Fruit fly (Drosophila melanogaster) whole organism, embryonic: ENCODE results near the gene CG7627.
A peak's percentile ranks its signal among the peaks of the same experiment; 100 is the strongest.

Experiments used
- Asciz ChIP-seq: fragments of 200-800 bp; sonication (Bioruptor generic); optimal IDR thresholded peaks from 2 replicates; lab custom pipeline; 2017; ENCODE audit warnings: missing biosample characterization, mild to moderate bottlenecking, missing genetic modification characterization, missing genetic modification reagents
- CG10431 ChIP-seq: fragments of 200-800 bp; sonication (Bioruptor generic); optimal IDR thresholded peaks from 3 replicates; lab custom pipeline; 2018; ENCODE audit warnings: missing biosample characterization, mild to moderate bottlenecking, missing genetic modification characterization
- CG10543 ChIP-seq: fragments of 200-800 bp; sonication (Bioruptor generic); optimal IDR thresholded peaks from 3 replicates; lab custom pipeline; 2017; ENCODE audit warnings: missing biosample characterization, mild to moderate bottlenecking, missing genetic modification characterization, moderate library complexity
- CG10959 ChIP-seq: fragments of 200-800 bp; sonication (Bioruptor generic); IDR thresholded peaks from 2 replicates; pipeline ENCODE4 v1.3.6; 2022; ENCODE audit warnings: missing biosample characterization, missing genetic modification characterization
- CG12236 ChIP-seq: fragments of 200-800 bp; sonication (Bioruptor generic); optimal IDR thresholded peaks from 2 replicates; lab custom pipeline; 2016; ENCODE audit warnings: missing biosample characterization, missing genetic modification characterization
- CG12391 ChIP-seq: fragments of 200-800 bp; sonication (Bioruptor generic); optimal IDR thresholded peaks from 3 replicates; lab custom pipeline; 2018; ENCODE audit warnings: missing biosample characterization, mild to moderate bottlenecking, missing genetic modification characterization, moderate library complexity
- CG13287 ChIP-seq: fragments of 200-800 bp; sonication (Bioruptor generic); IDR thresholded peaks from 2 replicates; pipeline ENCODE4 v1.3.6; 2022; ENCODE audit warnings: missing biosample characterization, missing genetic modification characterization; ENCODE audit not compliant: partially characterized antibody
- CG13624 ChIP-seq: fragments of 200-800 bp; sonication (Bioruptor generic); optimal IDR thresholded peaks from 2 replicates; lab custom pipeline; 2016; ENCODE audit warnings: missing biosample characterization, missing genetic modification characterization
- CG15514 ChIP-seq: fragments of 200-800 bp; sonication (Bioruptor generic); optimal IDR thresholded peaks from 3 replicates; lab custom pipeline; 2017; ENCODE audit warnings: missing biosample characterization, missing genetic modification characterization, mild to moderate bottlenecking, moderate library complexity, missing genetic modification reagents
- CG17359 ChIP-seq: fragments of 200-800 bp; sonication (Bioruptor generic); optimal IDR thresholded peaks from 3 replicates; lab custom pipeline; 2018; ENCODE audit warnings: missing biosample characterization, mild to moderate bottlenecking, missing genetic modification characterization, moderate library complexity
- CG17385 ChIP-seq: fragments of 200-800 bp; sonication (Bioruptor generic); optimal IDR thresholded peaks from 3 replicates; lab custom pipeline; 2018; ENCODE audit warnings: missing biosample characterization, mild to moderate bottlenecking, missing genetic modification characterization
- CG18764 ChIP-seq: fragments of 200-800 bp; sonication (Bioruptor generic); optimal IDR thresholded peaks from 3 replicates; lab custom pipeline; 2016; ENCODE audit warnings: missing biosample characterization, missing genetic modification characterization
- CG31365 ChIP-seq: fragments of 200-800 bp; sonication (Bioruptor generic); optimal IDR thresholded peaks from 2 replicates; lab custom pipeline; 2018; ENCODE audit warnings: missing biosample characterization, mild to moderate bottlenecking, missing genetic modification characterization
- CG4360 ChIP-seq: fragments of 200-800 bp; sonication (Bioruptor generic); IDR thresholded peaks from 2 replicates; pipeline ENCODE4 v1.3.6; 2022; ENCODE audit warnings: missing biosample characterization, missing genetic modification characterization
- CG6272 ChIP-seq: fragments of 200-800 bp; sonication (Bioruptor generic); IDR thresholded peaks from 2 replicates; pipeline ENCODE4 v1.3.6; 2022; ENCODE audit warnings: missing biosample characterization, missing genetic modification characterization
- CG7357 ChIP-seq: fragments of 200-800 bp; sonication (Bioruptor generic); IDR thresholded peaks from 3 replicates; pipeline ENCODE4 v1.3.6; 2022; ENCODE audit warnings: missing biosample characterization, missing genetic modification characterization
- CG7963 ChIP-seq: fragments of 200-800 bp; sonication (Bioruptor generic); IDR thresholded peaks from 3 replicates; pipeline ENCODE4 v1.3.6; 2022; ENCODE audit warnings: missing biosample characterization, missing genetic modification characterization; ENCODE audit not compliant: partially characterized antibody
- CoRest ChIP-seq: fragments of 200-800 bp; sonication (Bioruptor generic); optimal IDR thresholded peaks from 3 replicates; lab custom pipeline; 2018; ENCODE audit warnings: missing biosample characterization, mild to moderate bottlenecking, missing genetic modification characterization, moderate library complexity
- Dfd ChIP-seq, 2 experiments: fragments of >200 bp; optimal IDR thresholded peaks; 2 replicates each; lab custom pipeline; 2017; ENCODE audit warnings: missing biosample characterization in 2 of 2, missing genetic modification characterization in 2 of 2
- E2f1 ChIP-seq: fragments of 200-800 bp; sonication (Bioruptor generic); IDR thresholded peaks from 2 replicates; pipeline ENCODE4 v1.3.6; 2022; ENCODE audit warnings: missing biosample characterization, missing genetic modification characterization
- Gsc ChIP-seq: fragments of 200-800 bp; sonication (Bioruptor generic); IDR thresholded peaks from 2 replicates; pipeline ENCODE4 v1.3.6; 2022; ENCODE audit warnings: missing biosample characterization, missing genetic modification characterization
- HLH3B ChIP-seq: fragments of 200-800 bp; sonication (Bioruptor generic); IDR thresholded peaks from 2 replicates; pipeline ENCODE4 v1.3.6; 2022; ENCODE audit warnings: missing biosample characterization, missing genetic modification characterization
- MBD-R2 ChIP-seq: fragments of 200-800 bp; sonication (Bioruptor generic); IDR thresholded peaks from 2 replicates; pipeline ENCODE4 v1.3.6; 2022; ENCODE audit warnings: missing biosample characterization, missing genetic modification characterization
- Med ChIP-seq: fragments of 200-800 bp; sonication (Bioruptor generic); peaks from one replicate; lab custom pipeline; 2016; ENCODE audit warnings: missing biosample characterization, missing genetic modification characterization, mild to moderate bottlenecking, inconsistent platforms, moderate library complexity
- Spps ChIP-seq: fragments of 200-800 bp; sonication (Bioruptor generic); optimal IDR thresholded peaks from 2 replicates; lab custom pipeline; 2018; ENCODE audit warnings: missing biosample characterization, mild to moderate bottlenecking, missing genetic modification characterization
- Sry-δ ChIP-seq: fragments of 200-800 bp; sonication (Bioruptor generic); optimal IDR thresholded peaks from 2 replicates; lab custom pipeline; 2016; ENCODE audit warnings: missing biosample characterization, missing genetic modification characterization
- Tbp ChIP-seq: fragments of >200 bp; optimal IDR thresholded peaks from 2 replicates; lab custom pipeline; 2018; ENCODE audit warnings: missing biosample characterization, missing genetic modification characterization
- Vsx1 ChIP-seq: fragments of 200-800 bp; sonication (Bioruptor generic); optimal IDR thresholded peaks from 2 replicates; lab custom pipeline; 2017; ENCODE audit warnings: missing biosample characterization, mild to moderate bottlenecking, missing genetic modification characterization, missing genetic modification reagents
- Xrp1 ChIP-seq: fragments of 200-800 bp; sonication (Bioruptor generic); IDR thresholded peaks from 2 replicates; pipeline ENCODE4 v1.3.6; 2022; ENCODE audit warnings: missing biosample characterization, missing genetic modification characterization
- amos ChIP-seq: fragments of 200-800 bp; sonication (Bioruptor generic); IDR thresholded peaks from 2 replicates; pipeline ENCODE4 v1.3.6; 2022; ENCODE audit warnings: missing biosample characterization, missing genetic modification characterization; ENCODE audit not compliant: partially characterized antibody
- bbx ChIP-seq: fragments of 200-800 bp; sonication (Bioruptor generic); IDR thresholded peaks from 2 replicates; pipeline ENCODE4 v1.3.6; 2022; ENCODE audit warnings: missing biosample characterization, missing genetic modification characterization; ENCODE audit not compliant: partially characterized antibody
- bigmax ChIP-seq: fragments of 200-800 bp; sonication (Bioruptor generic); optimal IDR thresholded peaks from 2 replicates; lab custom pipeline; 2018; ENCODE audit warnings: missing biosample characterization, mild to moderate bottlenecking, missing genetic modification characterization
- crol ChIP-seq: fragments of 200-800 bp; sonication (Bioruptor generic); IDR thresholded peaks from 2 replicates; pipeline ENCODE4 v1.3.6; 2022; ENCODE audit warnings: missing biosample characterization, missing genetic modification characterization
- danr ChIP-seq: fragments of 200-800 bp; sonication (Bioruptor generic); IDR thresholded peaks from 2 replicates; pipeline ENCODE4 v1.3.6; 2022; ENCODE audit warnings: missing biosample characterization, missing genetic modification characterization
- dm ChIP-seq: fragments of 200-800 bp; sonication (Bioruptor generic); optimal IDR thresholded peaks from 3 replicates; lab custom pipeline; 2016; ENCODE audit warnings: missing biosample characterization, missing genetic modification characterization
- eyg ChIP-seq: fragments of 200-800 bp; sonication (Bioruptor generic); optimal IDR thresholded peaks from 3 replicates; lab custom pipeline; 2016; ENCODE audit warnings: missing biosample characterization, missing genetic modification characterization
- fd3F ChIP-seq: fragments of 200-800 bp; sonication (Bioruptor generic); optimal IDR thresholded peaks from 2 replicates; lab custom pipeline; 2018; ENCODE audit warnings: missing biosample characterization, mild to moderate bottlenecking, missing genetic modification characterization, moderate library complexity
- gcm ChIP-seq: fragments of 200-800 bp; sonication (Bioruptor generic); optimal IDR thresholded peaks from 2 replicates; lab custom pipeline; 2019; ENCODE audit warnings: missing biosample characterization, mild to moderate bottlenecking, missing genetic modification characterization, moderate library complexity
- grau ChIP-seq: fragments of 200-800 bp; optimal IDR thresholded peaks from 3 replicates; lab custom pipeline; 2019; ENCODE audit warnings: missing biosample characterization, mild to moderate bottlenecking, missing genetic modification characterization, moderate library complexity
- jigr1 ChIP-seq: fragments of 200-800 bp; sonication (Bioruptor generic); IDR thresholded peaks from 3 replicates; pipeline ENCODE4 v1.3.6; 2022; ENCODE audit warnings: missing biosample characterization, missing genetic modification characterization
- ken ChIP-seq: fragments of 200-800 bp; sonication (Bioruptor generic); IDR thresholded peaks from 3 replicates; pipeline ENCODE4 v1.3.6; 2022; ENCODE audit warnings: missing biosample characterization, missing genetic modification characterization
- kni ChIP-seq: fragments of 200-800 bp; sonication (Bioruptor generic); optimal IDR thresholded peaks from 3 replicates; lab custom pipeline; 2017; ENCODE audit warnings: mild to moderate bottlenecking, missing biosample characterization, missing genetic modification reagents, missing genetic modification characterization
- phol ChIP-seq: fragments of 200-800 bp; sonication (Bioruptor generic); optimal IDR thresholded peaks from 3 replicates; lab custom pipeline; 2018; ENCODE audit warnings: missing biosample characterization, mild to moderate bottlenecking, missing genetic modification characterization, moderate library complexity
- repo ChIP-seq: fragments of 200-800 bp; sonication (Bioruptor generic); optimal IDR thresholded peaks from 2 replicates; lab custom pipeline; 2016; ENCODE audit warnings: missing biosample characterization, missing genetic modification characterization
- scrt ChIP-seq: fragments of 200-800 bp; sonication (Bioruptor generic); optimal IDR thresholded peaks from 2 replicates; lab custom pipeline; 2018; ENCODE audit warnings: missing biosample characterization, mild to moderate bottlenecking, missing genetic modification characterization, moderate library complexity
- ssp ChIP-seq: fragments of 200-800 bp; sonication (Bioruptor generic); IDR thresholded peaks from 2 replicates; pipeline ENCODE4 v1.3.6; 2022; ENCODE audit warnings: missing biosample characterization, missing genetic modification characterization
- stc ChIP-seq: fragments of 200-800 bp; sonication (Bioruptor generic); IDR thresholded peaks from 2 replicates; pipeline ENCODE4 v1.3.6; 2022; ENCODE audit warnings: missing biosample characterization, missing genetic modification characterization
- tgo ChIP-seq: fragments of 200-800 bp; sonication (Bioruptor generic); IDR thresholded peaks from 3 replicates; pipeline ENCODE4 v1.3.6; 2022; ENCODE audit warnings: missing biosample characterization, missing genetic modification characterization
- wek ChIP-seq: fragments of 200-800 bp; sonication (Bioruptor generic); optimal IDR thresholded peaks from 3 replicates; lab custom pipeline; 2018; ENCODE audit warnings: missing biosample characterization, mild to moderate bottlenecking, missing genetic modification characterization, moderate library complexity

The CG7627 gene

dm6 chr2L:8319858-8320525, 42.3 kb downstream of the CG7627 start, which contains the start of the genes mtsh and strat (continued):
- peak; percentile 73 for TF ChIP-seq CG13624 (GFP tag; lab: Kevin White, UChicago)
- peak; percentile 40 for TF ChIP-seq gcm (GFP tag; lab: Kevin White, UChicago)
- peak; percentile 41; the same call in 2 of the 3 replicates for TF ChIP-seq tgo (GFP tag; lab: Robert Waterston, UW)
- TF ChIP-seq CG18764 = peak; percentile 62
- peak; percentile 58 for TF ChIP-seq scrt (GFP tag; lab: Kevin White, UChicago)
- no peak for TF ChIP-seq CG10959 (GFP tag; lab: Robert Waterston, UW)
- peak; percentile 45 for TF ChIP-seq kni (GFP tag; lab: Kevin White, UChicago)
- peak; percentile 58; the same call in 1 of the 3 replicates for TF ChIP-seq ken
- peak; percentile 59; the same call in 1 of the 2 replicates for TF ChIP-seq stc (GFP tag; lab: Robert Waterston, UW)
- TF ChIP-seq CG7357 (GFP tag; lab: Robert Waterston, UW) = no peak
- peak; percentile 45 for TF ChIP-seq fd3F
- TF ChIP-seq CoRest (tag; lab: Kevin White, UChicago) = peak; percentile 48
- peak; percentile 56 for TF ChIP-seq CG12391 (tag; lab: Kevin White, UChicago)
- TF ChIP-seq CG15514 = peak; percentile 83
- no peak for TF ChIP-seq CG10431
- TF ChIP-seq crol (GFP tag; lab: Robert Waterston, UW) = no peak
- peak; percentile 41; the same call in 1 of the 2 replicates for TF ChIP-seq HLH3B (GFP tag; lab: Robert Waterston, UW)
- TF ChIP-seq CG6272 (GFP tag; lab: Robert Waterston, UW) = peak; percentile 33; the same call in 1 of the 2 replicates
- TF ChIP-seq Med (GFP tag; lab: Kevin White, UChicago) = peak; percentile 95
- no peak for TF ChIP-seq danr (GFP tag; lab: Robert Waterston, UW)
- peak; percentile 65 for TF ChIP-seq CG17359
- TF ChIP-seq CG7963 (GFP tag; lab: Robert Waterston, UW) = peak; percentile 79
- peak; percentile 75 for TF ChIP-seq bbx
- peak; percentile 2 for TF ChIP-seq CG10543 (GFP tag; lab: Kevin White, UChicago)
- peak; percentile 70 for TF ChIP-seq Asciz (GFP tag; lab: Kevin White, UChicago)
- TF ChIP-seq wek = peak; percentile 3
- peak; percentile 7 for TF ChIP-seq bigmax (GFP tag; lab: Kevin White, UChicago)
- peak; percentile 47 for TF ChIP-seq CG17385 (GFP tag; lab: Kevin White, UChicago)
- TF ChIP-seq CG31365 (tag; lab: Kevin White, UChicago) = peak; percentile 64
- TF ChIP-seq E2f1 (GFP tag; lab: Robert Waterston, UW) = 0 out of 2 replicates have a peak, but pooled peaks have one; percentile 24
- TF ChIP-seq Dfd (GFP tag; optimal IDR thresholded peaks at IDR 0.05; lab: Kevin White, UChicago) = no peak
- no peak; the same call in 1 of the 2 replicates for TF ChIP-seq CG4360 (GFP tag; lab: Robert Waterston, UW)
- TF ChIP-seq grau (tag; lab: Kevin White, UChicago) = no peak
- TF ChIP-seq Sry-δ (GFP tag; lab: Kevin White, UChicago) = peak; percentile 62
- TF ChIP-seq Tbp (GFP tag; lab: Kevin White, UChicago) = no peak
- peak; percentile 49 for TF ChIP-seq eyg (GFP tag; lab: Kevin White, UChicago)
- peak; percentile 70 for TF ChIP-seq phol (tag; lab: Kevin White, UChicago)
- TF ChIP-seq amos (GFP tag; lab: Robert Waterston, UW) = no peak; the same call in 1 of the 2 replicates
- TF ChIP-seq Vsx1 (GFP tag; lab: Kevin White, UChicago) = no peak
- TF ChIP-seq MBD-R2 (GFP tag; lab: Robert Waterston, UW) = peak; percentile 94
- peak; percentile 37; the same call in 1 of the 2 replicates for TF ChIP-seq Xrp1 (GFP tag; lab: Robert Waterston, UW)
- peak; percentile 18 for TF ChIP-seq Spps (tag; lab: Kevin White, UChicago)
- TF ChIP-seq dm (GFP tag; lab: Kevin White, UChicago) = peak; percentile 55
- no peak for TF ChIP-seq Gsc
- TF ChIP-seq CG13287 (GFP tag; lab: Robert Waterston, UW) = peak; percentile 71
- TF ChIP-seq repo = peak; percentile 19
- TF ChIP-seq ssp (GFP tag; lab: Robert Waterston, UW) = no peak
- peak; percentile 34 for TF ChIP-seq CG12236 (GFP tag; lab: Kevin White, UChicago)
- no peak for TF ChIP-seq jigr1
